ENCODE assay signal across 3 worm cellular contexts in the genomic region with DNA sequence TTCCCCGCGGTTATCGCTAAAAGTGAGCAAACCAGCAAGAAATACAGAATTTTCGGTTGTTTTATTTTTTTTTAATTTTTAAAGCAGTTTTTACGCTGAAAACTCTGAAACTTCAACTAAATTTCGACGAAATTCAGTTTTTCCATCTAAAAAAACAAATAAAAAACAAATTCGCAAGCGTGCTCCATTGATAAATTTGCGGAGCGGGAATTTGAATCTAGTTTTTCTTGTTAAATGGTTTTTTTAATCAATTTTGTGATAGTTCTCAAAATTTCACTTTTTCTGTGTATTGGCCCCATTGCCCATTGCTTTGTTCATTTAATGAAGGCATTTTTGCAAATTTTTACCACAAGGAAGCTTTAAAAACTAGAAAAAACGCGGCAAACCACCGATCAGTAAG.
TF ChIP-seq lines count a peak whose summit lies in the region.

No protein-coding gene starts in this region.

TF ChIP-seq in whole organism, L1 larva, 84 proteins besides CTCF, POLR2A, EP300 and RAD21:
- peak in 1 of 2 experiments; percentile 38 for TF ChIP-seq efl-1 (optimal IDR thresholded peaks at IDR 0.05; lab: Kevin White, UChicago)
- TF ChIP-seq efl-1 (GFP tag; optimal IDR thresholded peaks at IDR 0.05 in 1 of 2; lab: Kevin White, UChicago), result peak; percentile 59 to 93
- no peak for TF ChIP-seq pqm-1 (tag; optimal IDR thresholded peaks at IDR 0.05; lab: Kevin White, UChicago)
- no peak for TF ChIP-seq jun-1 (tag; optimal IDR thresholded peaks at IDR 0.05; lab: Kevin White, UChicago)
- TF ChIP-seq C16A3.4 (tag; optimal IDR thresholded peaks at IDR 0.05; lab: Kevin White, UChicago), result no peak
- no peak for TF ChIP-seq unc-130 (tag; optimal IDR thresholded peaks at IDR 0.05; lab: Kevin White, UChicago)
- no peak for TF ChIP-seq C34B4.2 (tag; optimal IDR thresholded peaks at IDR 0.05; lab: Kevin White, UChicago)
- TF ChIP-seq dpl-1 (GFP tag; optimal IDR thresholded peaks at IDR 0.05; lab: Kevin White, UChicago), result peak in 1 of 3 experiments; percentile 41
TF ChIP-seq in whole organism, L1 larva: peak in this region for 2.

TF ChIP-seq in whole organism, L4 larva, 104 proteins besides CTCF, POLR2A, EP300 and RAD21:
- TF ChIP-seq lin-38 (GFP tag; IDR thresholded peaks at IDR 0.05; lab: Robert Waterston, UW) (peak; percentile 90), aha-1 (tag; lab: Kevin White, UChicago) (no peak)

TF ChIP-seq in whole organism, young adult, 124 proteins besides CTCF, POLR2A, EP300 and RAD21:
- TF ChIP-seq tbp1 (GFP tag; optimal IDR thresholded peaks at IDR 0.05; lab: Kevin White, UChicago), result peak; percentile 13
- no peak for TF ChIP-seq egl-18 (GFP tag; IDR thresholded peaks at IDR 0.05; lab: Robert Waterston, UW)
- no peak for TF ChIP-seq K12H6.12 (tag; optimal IDR thresholded peaks at IDR 0.05; lab: Kevin White, UChicago)
- TF ChIP-seq Y56A3A.18 (GFP tag; IDR thresholded peaks at IDR 0.05; lab: Robert Waterston, UW), result no peak
- TF ChIP-seq ztf-6 (GFP tag; IDR thresholded peaks at IDR 0.05; lab: Robert Waterston, UW), result no peak
- no peak for TF ChIP-seq ztf-25 (GFP tag; IDR thresholded peaks at IDR 0.05; lab: Robert Waterston, UW)
- TF ChIP-seq ztf-26 (tag; optimal IDR thresholded peaks at IDR 0.05; lab: Kevin White, UChicago), result no peak
- no peak for TF ChIP-seq ets-4 (GFP tag; optimal IDR thresholded peaks at IDR 0.05; lab: Kevin White, UChicago)
- TF ChIP-seq D2030.7 (GFP tag; IDR thresholded peaks at IDR 0.05; lab: Robert Waterston, UW), result peak; percentile 61
- no peak for TF ChIP-seq Y79H2A.3 (GFP tag; conservative IDR thresholded peaks at IDR 0.05; lab: Robert Waterston, UW)
- no peak for TF ChIP-seq lag-1 (GFP tag; IDR thresholded peaks at IDR 0.05; lab: Robert Waterston, UW)
- no peak for TF ChIP-seq rpc-1 (optimal IDR thresholded peaks at IDR 0.05; lab: Kevin White, UChicago)
- no peak for TF ChIP-seq rpc-1 (tag; optimal IDR thresholded peaks at IDR 0.05; lab: Kevin White, UChicago)
- TF ChIP-seq attf-6 (GFP tag; IDR thresholded peaks at IDR 0.05; lab: Robert Waterston, UW), result 0 out of 2 replicates have a peak, but pooled peaks have one; percentile 48
- no peak for TF ChIP-seq ceh-91 (GFP tag; IDR thresholded peaks at IDR 0.05; lab: Robert Waterston, UW)
- peak; percentile 41; the same call in 1 of the 2 replicates for TF ChIP-seq madf-6 (GFP tag; IDR thresholded peaks at IDR 0.05; lab: Robert Waterston, UW)
- TF ChIP-seq lin-35 (GFP tag; optimal IDR thresholded peaks at IDR 0.05; lab: Kevin White, UChicago), result no peak
- peak; percentile 85 for TF ChIP-seq mcd-1 (GFP tag; IDR thresholded peaks at IDR 0.05; lab: Robert Waterston, UW)
- TF ChIP-seq snpc-1.3 (tag; optimal IDR thresholded peaks at IDR 0.05; lab: Kevin White, UChicago; ENCODE audit: insufficient read depth), result peak; percentile 20
- TF ChIP-seq hsf-1 (GFP tag; IDR thresholded peaks at IDR 0.05; lab: Robert Waterston, UW), result no peak
- TF ChIP-seq F33H1.4 (GFP tag; IDR thresholded peaks at IDR 0.05; lab: Robert Waterston, UW), result no peak
- peak; percentile 87 for TF ChIP-seq lin-54 (GFP tag; optimal IDR thresholded peaks at IDR 0.05; lab: Kevin White, UChicago)
- TF ChIP-seq F23B12.7 (tag; optimal IDR thresholded peaks at IDR 0.05; lab: Kevin White, UChicago; ENCODE audit: insufficient read depth), result no peak
- peak; percentile 26 for TF ChIP-seq athp-1 (tag; optimal IDR thresholded peaks at IDR 0.05; lab: Kevin White, UChicago)
- peak; percentile 74 for TF ChIP-seq dpl-1 (GFP tag; optimal IDR thresholded peaks at IDR 0.05; lab: Kevin White, UChicago)
- 0 out of 2 replicates have a peak, but pooled peaks have one; percentile 38 for TF ChIP-seq pbrm-1 (GFP tag; IDR thresholded peaks at IDR 0.05; lab: Robert Waterston, UW)
- no peak for TF ChIP-seq ceh-40 (GFP tag; IDR thresholded peaks at IDR 0.05; lab: Robert Waterston, UW)
- peak; percentile 53 for TF ChIP-seq lsl-1 (GFP tag; optimal IDR thresholded peaks at IDR 0.05; lab: Kevin White, UChicago)
- peak; percentile 84 for TF ChIP-seq efl-1 (GFP tag; optimal IDR thresholded peaks at IDR 0.05; lab: Kevin White, UChicago)
